Fruit fly (Drosophila melanogaster) ovary, adult (tissue): Measurements from ENCODE around the gene Lar.

Experiments
- CG17801 ChIP-seq: fragments of 200-800 bp; optimal IDR thresholded peaks from 2 replicates; lab custom pipeline; 2019; ENCODE audit warnings: missing biosample characterization, mild to moderate bottlenecking, missing genetic modification characterization, moderate library complexity; ENCODE audit not compliant: partially characterized antibody

The Lar gene

dm6 chr2L:19763773-19764580 lies 177.6 kb downstream of the Lar start, which contains the start of gene fbp:
Gene fbp (minus strand): TSS chr2L:19764136.
- TF ChIP-seq CG17801 (GFP tag; lab: Kevin White, UChicago), result peak; percentile 76

DNA sequence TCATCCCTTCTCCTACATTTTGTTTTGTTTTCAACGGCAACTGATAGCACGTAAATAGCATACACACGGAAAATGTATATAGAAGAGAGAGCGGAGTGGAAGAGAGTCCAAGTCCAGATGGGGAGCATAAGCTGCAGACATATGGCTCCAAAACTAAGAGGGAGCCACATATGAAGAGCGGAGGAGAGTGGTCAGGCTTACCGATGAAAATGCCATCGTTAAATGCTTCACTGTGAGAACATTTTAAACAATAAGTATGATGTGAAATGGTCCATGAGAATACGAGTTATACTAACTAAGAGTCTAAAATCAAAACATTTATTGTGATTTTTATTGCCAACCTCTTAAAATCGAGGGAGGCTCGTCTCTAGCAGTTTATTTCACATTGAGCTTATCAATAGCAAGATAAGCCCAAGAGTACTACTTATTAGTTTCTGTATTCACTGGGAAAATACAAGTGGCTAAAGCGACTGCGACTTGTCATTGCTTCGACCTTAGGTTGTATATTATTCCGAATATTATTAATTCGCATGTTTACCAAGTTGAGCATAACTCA lies 178.2 kb downstream of the Lar start:
- TF ChIP-seq CG17801 (GFP tag; lab: Kevin White, UChicago), result no peak

- no peak for TF ChIP-seq CG17801 (GFP tag; lab: Kevin White, UChicago)
Observed at dm6 chr2L:19765406-19765805, 179.0 kb downstream of the Lar start.

DNA sequence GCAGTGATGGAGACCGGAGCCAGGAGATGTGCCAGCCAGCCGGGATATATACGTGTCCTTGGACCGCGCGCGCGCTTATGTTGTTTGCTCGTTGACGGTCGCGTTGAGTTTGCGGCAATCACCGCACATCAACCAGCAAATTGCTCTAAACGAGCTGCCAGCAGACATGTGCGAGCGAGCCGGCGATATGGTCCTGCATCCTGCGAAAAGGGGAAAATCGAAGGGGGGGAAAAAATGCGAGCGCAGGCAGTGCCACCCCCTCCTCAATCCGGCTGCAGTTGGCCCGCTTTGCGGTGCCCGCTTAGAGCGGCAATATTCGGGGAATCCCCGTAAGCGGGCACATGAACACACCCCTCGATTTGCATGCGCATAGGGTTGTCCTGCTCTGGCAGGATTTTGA lies 182.5 kb downstream of the Lar start, which contains the start of gene bsh:
TSS of gene bsh (minus strand) at position 101 of the 400 bp plus-strand sequence.
- no peak for TF ChIP-seq CG17801 (GFP tag; lab: Kevin White, UChicago)

- TF ChIP-seq CG17801 (GFP tag; lab: Kevin White, UChicago), result no peak
Observed at dm6 chr2L:19769703-19770102, 183.3 kb downstream of the Lar start.

DNA sequence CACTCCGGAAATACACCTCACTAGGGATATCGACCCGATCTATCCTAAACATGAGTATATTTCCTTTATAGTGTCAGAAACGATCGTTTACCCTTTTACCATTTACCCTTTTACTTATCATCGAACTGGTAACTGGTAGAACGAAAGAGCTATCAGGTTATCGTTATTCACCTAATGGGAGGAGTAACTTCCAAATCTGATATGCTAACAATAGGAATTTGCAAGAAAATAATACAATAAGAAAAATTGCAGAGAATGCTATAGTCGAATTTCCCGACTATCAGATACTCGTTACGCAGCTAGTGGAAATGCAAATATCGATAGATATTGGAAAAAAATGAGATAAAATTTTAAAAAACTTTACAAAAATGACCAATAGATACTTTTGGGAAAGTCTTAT lies 187.9 kb downstream of the Lar start:
- no peak for TF ChIP-seq CG17801 (GFP tag; lab: Kevin White, UChicago)
